Worm (Caenorhabditis elegans) whole organism, early embryonic: ENCODE data around the gene K08H2.3.

Source experiments
- B0310.2 ChIP-seq: sonication (generic microtip); optimal IDR thresholded peaks from 2 replicates; lab custom pipeline; 2016; ENCODE audit warnings: mild to moderate bottlenecking, missing genetic modification characterization, missing compliant biosample characterization
- F13C5.2 ChIP-seq: sonication (generic microtip); optimal IDR thresholded peaks from 2 replicates; lab custom pipeline; 2017; ENCODE audit warnings: mild to moderate bottlenecking, missing genetic modification characterization, inconsistent platforms, missing compliant biosample characterization
- aly-1 ChIP-seq: sonication (generic microtip); optimal IDR thresholded peaks from 2 replicates; lab custom pipeline; 2016; ENCODE audit warnings: missing genetic modification characterization, missing compliant biosample characterization
- ama-1 ChIP-seq: fragments of 150-350 bp; optimal IDR thresholded peaks from 2 replicates; lab custom pipeline; 2014
- ceh-13 ChIP-seq: fragments of 200-800 bp; sonication (Bioruptor generic); optimal IDR thresholded peaks from 2 replicates; lab custom pipeline; 2018; ENCODE audit warnings: mild to moderate bottlenecking, missing genetic modification characterization, missing compliant biosample characterization
- ceh-36 ChIP-seq: sonication (generic microtip); optimal IDR thresholded peaks from 2 replicates; lab custom pipeline; 2016; ENCODE audit warnings: missing genetic modification characterization, inconsistent platforms, missing compliant biosample characterization
- ets-7 ChIP-seq: sonication (generic microtip); optimal IDR thresholded peaks from 2 replicates; lab custom pipeline; 2016; ENCODE audit warnings: missing genotype, missing genetic modification characterization, missing compliant biosample characterization
- flt-1 ChIP-seq: fragments of 200-800 bp; sonication (Bioruptor generic); IDR thresholded peaks from 2 replicates; pipeline ENCODE4 v1.3.6; 2022; ENCODE audit warnings: missing genetic modification characterization, missing compliant biosample characterization
- hmbx-1 ChIP-seq: sonication (generic microtip); optimal IDR thresholded peaks from 2 replicates; lab custom pipeline; 2016; ENCODE audit warnings: mild to moderate bottlenecking, missing genetic modification characterization, missing compliant biosample characterization
- hmg-4 ChIP-seq: fragments of 200-800 bp; sonication (Bioruptor generic); optimal IDR thresholded peaks from 2 replicates; lab custom pipeline; 2018; ENCODE audit warnings: mild to moderate bottlenecking, missing genetic modification characterization, missing compliant biosample characterization
- hnd-1 ChIP-seq: sonication (generic microtip); optimal IDR thresholded peaks from 2 replicates; lab custom pipeline; 2016; ENCODE audit warnings: missing genetic modification characterization, missing compliant biosample characterization
- pes-1 ChIP-seq: fragments of 200-800 bp; sonication (Bioruptor generic); IDR thresholded peaks from 2 replicates; pipeline ENCODE4 v1.3.6; 2022; ENCODE audit warnings: missing genetic modification reagents, missing genetic modification characterization, missing compliant biosample characterization
- scrt-1 ChIP-seq: fragments of 200-800 bp; sonication (Bioruptor generic); IDR thresholded peaks from 2 replicates; pipeline ENCODE4 v1.3.6; 2022; ENCODE audit warnings: missing genetic modification characterization, missing compliant biosample characterization
- sea-1 ChIP-seq: fragments of 200-800 bp; sonication (Bioruptor generic); conservative IDR thresholded peaks from 2 replicates; pipeline ENCODE4 v1.3.6; 2022; ENCODE audit warnings: missing genetic modification characterization, missing compliant biosample characterization
- tbx-11 ChIP-seq: fragments of 200-800 bp; sonication (Bioruptor generic); IDR thresholded peaks from 2 replicates; pipeline ENCODE4 v1.3.6; 2022; ENCODE audit warnings: missing genetic modification characterization, missing compliant biosample characterization
- tbx-37 ChIP-seq: fragments of 200-800 bp; sonication (Bioruptor generic); conservative IDR thresholded peaks from 2 replicates; pipeline ENCODE4 v1.3.6; 2022; ENCODE audit warnings: missing genetic modification reagents, missing genetic modification characterization, missing compliant biosample characterization
- tra-4 ChIP-seq: sonication (generic microtip); optimal IDR thresholded peaks from 2 replicates; lab custom pipeline; 2017; ENCODE audit warnings: missing genetic modification characterization, missing compliant biosample characterization

The K08H2.3 gene

ce11 chrX:13267230-13267629 is 30.0 kb downstream of the K08H2.3 start, which contains the start of gene cyp-14A1:
Gene cyp-14A1 (minus strand): TSS chrX:13267355.
- TF ChIP-seq scrt-1 (GFP tag; lab: Robert Waterston, UW) (no peak), F13C5.2 (tag; lab: Kevin White, UChicago) (no peak), hmbx-1 (tag; lab: Kevin White, UChicago) (no peak), tra-4 (tag; lab: Kevin White, UChicago) (no peak), ama-1 (no peak), B0310.2 (no peak), tbx-11 (GFP tag; lab: Robert Waterston, UW) (no peak), ceh-36 (no peak), hnd-1 (tag; lab: Kevin White, UChicago) (no peak), pes-1 (GFP tag; lab: Robert Waterston, UW) (no peak), aly-1 (tag; lab: Kevin White, UChicago) (no peak), tbx-37 (GFP tag; lab: Robert Waterston, UW) (no peak), ets-7 (tag; lab: Kevin White, UChicago) (no peak)

ce11 chrX:13269586-13269985 is 32.4 kb downstream of the K08H2.3 start, which contains the start of gene cyp-14A2:
Gene cyp-14A2 (minus strand): TSS chrX:13269686.
- TF ChIP-seq hnd-1 (tag; lab: Kevin White, UChicago) (no peak), tbx-37 (GFP tag; lab: Robert Waterston, UW) (no peak), F13C5.2 (tag; lab: Kevin White, UChicago) (no peak), ceh-13 (GFP tag; lab: Kevin White, UChicago) (no peak), tbx-11 (GFP tag; lab: Robert Waterston, UW) (no peak), hmg-4 (no peak), B0310.2 (no peak), tra-4 (tag; lab: Kevin White, UChicago) (no peak), ets-7 (tag; lab: Kevin White, UChicago) (no peak), aly-1 (tag; lab: Kevin White, UChicago) (no peak), ama-1 (no peak), ceh-36 (no peak), sea-1 (GFP tag; lab: Robert Waterston, UW) (no peak), hmbx-1 (tag; lab: Kevin White, UChicago) (no peak), flt-1 (GFP tag; lab: Robert Waterston, UW) (no peak)

- TF ChIP-seq aly-1 (tag; lab: Kevin White, UChicago) (no peak), scrt-1 (GFP tag; lab: Robert Waterston, UW) (no peak), tbx-11 (GFP tag; lab: Robert Waterston, UW) (no peak), pes-1 (GFP tag; lab: Robert Waterston, UW) (no peak), hmg-4 (no peak), ceh-36 (no peak), hmbx-1 (tag; lab: Kevin White, UChicago) (no peak), tra-4 (tag; lab: Kevin White, UChicago) (no peak), ceh-13 (GFP tag; lab: Kevin White, UChicago) (no peak), B0310.2 (no peak), tbx-37 (GFP tag; lab: Robert Waterston, UW) (no peak), ets-7 (tag; lab: Kevin White, UChicago) (no peak)
These were observed 36.9 kb downstream of the K08H2.3 start, which contains the start of gene cyp-14A3 for ce11 chrX:13274102-13274501. Gene cyp-14A3 (minus strand): TSS chrX:13274202.

- no peak for TF ChIP-seq tbx-11 (GFP tag; lab: Robert Waterston, UW)
- no peak for TF ChIP-seq sea-1 (GFP tag; lab: Robert Waterston, UW)
- TF ChIP-seq scrt-1 (GFP tag; lab: Robert Waterston, UW), result no peak
- TF ChIP-seq ets-7 (tag; lab: Kevin White, UChicago), result no peak
- no peak for TF ChIP-seq ceh-13 (GFP tag; lab: Kevin White, UChicago)
- TF ChIP-seq hmbx-1 (tag; lab: Kevin White, UChicago), result no peak
- no peak for TF ChIP-seq tbx-37 (GFP tag; lab: Robert Waterston, UW)
- TF ChIP-seq hnd-1 (tag; lab: Kevin White, UChicago), result no peak
- no peak for TF ChIP-seq aly-1 (tag; lab: Kevin White, UChicago)
- TF ChIP-seq ceh-36, result no peak
- TF ChIP-seq flt-1 (GFP tag; lab: Robert Waterston, UW), result no peak
- TF ChIP-seq F13C5.2 (tag; lab: Kevin White, UChicago), result no peak
- no peak for TF ChIP-seq hmg-4
- TF ChIP-seq pes-1 (GFP tag; lab: Robert Waterston, UW), result no peak
- no peak for TF ChIP-seq ama-1
- TF ChIP-seq B0310.2, result no peak
These were observed 41.7 kb downstream of the K08H2.3 start, which contains the start of gene phf-33 for ce11 chrX:13278876-13279275. Gene phf-33 (minus strand): TSS chrX:13278976.

ce11 chrX:13283462-13283861 is 46.3 kb downstream of the K08H2.3 start:
- TF ChIP-seq hmg-4 (no peak), hnd-1 (tag; lab: Kevin White, UChicago) (no peak), tra-4 (tag; lab: Kevin White, UChicago) (no peak), F13C5.2 (tag; lab: Kevin White, UChicago) (no peak), flt-1 (GFP tag; lab: Robert Waterston, UW) (no peak), ets-7 (tag; lab: Kevin White, UChicago) (no peak), hmbx-1 (tag; lab: Kevin White, UChicago) (no peak), B0310.2 (no peak), pes-1 (GFP tag; lab: Robert Waterston, UW) (no peak), ceh-13 (GFP tag; lab: Kevin White, UChicago) (no peak), ama-1 (no peak), tbx-37 (GFP tag; lab: Robert Waterston, UW) (no peak), scrt-1 (GFP tag; lab: Robert Waterston, UW) (no peak), tbx-11 (GFP tag; lab: Robert Waterston, UW) (no peak), sea-1 (GFP tag; lab: Robert Waterston, UW) (no peak), aly-1 (tag; lab: Kevin White, UChicago) (no peak), ceh-36 (no peak)

ce11 chrX:13284091-13284490 is 46.9 kb downstream of the K08H2.3 start, which contains the start of gene cyp-14A4:
Gene cyp-14A4 (minus strand): TSS chrX:13284197.
- no peak for TF ChIP-seq tbx-11 (GFP tag; lab: Robert Waterston, UW)
- TF ChIP-seq B0310.2, result no peak
- no peak for TF ChIP-seq pes-1 (GFP tag; lab: Robert Waterston, UW)
- TF ChIP-seq tra-4 (tag; lab: Kevin White, UChicago), result no peak
- no peak for TF ChIP-seq hmbx-1 (tag; lab: Kevin White, UChicago)
- no peak for TF ChIP-seq tbx-37 (GFP tag; lab: Robert Waterston, UW)
- TF ChIP-seq hnd-1 (tag; lab: Kevin White, UChicago), result no peak
- TF ChIP-seq ceh-13 (GFP tag; lab: Kevin White, UChicago), result no peak
- TF ChIP-seq scrt-1 (GFP tag; lab: Robert Waterston, UW), result no peak
